Worm (Caenorhabditis elegans) whole organism, L2 larva: ENCODE measurements around the gene C50H2.4.

Experiments used
- alr-1 ChIP-seq: fragments of 150-350 bp; optimal IDR thresholded peaks from 2 replicates; lab custom pipeline; 2014; ENCODE audit warnings: missing biosample characterization, missing genetic modification characterization
- aly-2 ChIP-seq: fragments of 150-350 bp; optimal IDR thresholded peaks from 2 replicates; lab custom pipeline; 2014; ENCODE audit warnings: missing biosample characterization, missing genetic modification characterization
- ama-1 ChIP-seq: fragments of 150-350 bp; optimal IDR thresholded peaks from 2 replicates; lab custom pipeline; 2018; ENCODE audit warnings: inconsistent platforms
- dmd-4 ChIP-seq: sonication (generic microtip); optimal IDR thresholded peaks from 2 replicates; lab custom pipeline; 2017; ENCODE audit warnings: missing biosample characterization, missing genetic modification characterization
- egl-27 ChIP-seq: sonication (generic microtip); optimal IDR thresholded peaks from 3 replicates; lab custom pipeline; 2017; ENCODE audit warnings: missing biosample characterization, missing genetic modification reagents, missing genetic modification characterization
- gmeb-1 ChIP-seq: fragments of 150-350 bp; optimal IDR thresholded peaks from 2 replicates; lab custom pipeline; 2014; ENCODE audit warnings: missing biosample characterization, missing genetic modification characterization
- lsy-2 ChIP-seq, 2 experiments: fragments of 150-350 bp in 1 of 2; sonication (generic microtip) in 1 of 2; optimal IDR thresholded peaks; 2 replicates each; lab custom pipeline; 2014 to 2017; ENCODE audit warnings: missing biosample characterization in 2 of 2, missing genetic modification characterization in 2 of 2
- nhr-10 ChIP-seq: sonication (generic microtip); optimal IDR thresholded peaks from 2 replicates; lab custom pipeline; 2017; ENCODE audit warnings: missing biosample characterization, missing genetic modification characterization
- nhr-11 ChIP-seq: fragments of 150-350 bp; optimal IDR thresholded peaks from 2 replicates; lab custom pipeline; 2014; ENCODE audit warnings: missing biosample characterization, missing genetic modification characterization
- nhr-12 ChIP-seq: fragments of 150-350 bp; optimal IDR thresholded peaks from 2 replicates; lab custom pipeline; 2014; ENCODE audit warnings: missing biosample characterization, missing genetic modification characterization
- nhr-77 ChIP-seq: fragments of 150-350 bp; optimal IDR thresholded peaks from 2 replicates; lab custom pipeline; 2014; ENCODE audit warnings: missing biosample characterization, missing genetic modification characterization
- sma-9 ChIP-seq, 2 experiments: fragments of 150-350 bp in 1 of 2; sonication (generic microtip) in 1 of 2; optimal IDR thresholded peaks; 2 replicates each; lab custom pipeline; 2014 to 2016; ENCODE audit warnings: missing genetic modification characterization in 2 of 2, mild to moderate bottlenecking in 1 of 2, missing biosample characterization in 1 of 2, missing compliant biosample characterization in 1 of 2, missing genetic modification reagents in 1 of 2, moderate library complexity in 1 of 2
- unc-39 ChIP-seq: fragments of 150-350 bp; optimal IDR thresholded peaks from 2 replicates; lab custom pipeline; 2014; ENCODE audit warnings: missing biosample characterization, missing genetic modification characterization
- ztf-11 ChIP-seq: sonication (generic microtip); optimal IDR thresholded peaks from 2 replicates; lab custom pipeline; 2017; ENCODE audit warnings: missing biosample characterization, missing genetic modification characterization

DNA sequence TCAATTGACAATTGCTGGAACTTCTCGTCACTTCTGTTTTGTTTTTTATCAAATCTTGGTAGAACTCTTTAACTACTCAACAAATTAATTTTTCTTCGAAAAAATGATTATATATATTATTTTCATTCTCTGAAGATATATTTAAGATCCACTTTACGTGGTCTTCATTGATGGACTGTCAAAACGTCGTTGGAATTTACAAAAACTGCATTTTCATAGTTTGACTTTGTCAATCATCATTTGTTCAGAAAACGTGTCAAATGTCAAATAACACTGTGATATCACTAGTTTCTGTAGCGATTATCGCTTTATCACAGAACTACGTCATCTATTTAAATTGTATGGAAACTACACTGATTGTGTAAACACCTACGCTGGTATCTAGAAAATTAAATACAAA, 7.6 kb downstream of the C50H2.4 start:
- TF ChIP-seq nhr-77 (tag; lab: Kevin White, UChicago): no peak
- TF ChIP-seq dmd-4 (tag; lab: Kevin White, UChicago): no peak
- TF ChIP-seq ama-1 (lab: Kevin White, UChicago): no peak
- TF ChIP-seq alr-1: no peak
- TF ChIP-seq unc-39 (tag; lab: Kevin White, UChicago): no peak
- no peak for TF ChIP-seq egl-27 (tag; lab: Kevin White, UChicago)
- TF ChIP-seq lsy-2 (tag; optimal IDR thresholded peaks at IDR 0.05; lab: Kevin White, UChicago): no peak
- TF ChIP-seq nhr-12 (tag; lab: Kevin White, UChicago): no peak
- no peak for TF ChIP-seq ztf-11 (tag; lab: Kevin White, UChicago)
- no peak for TF ChIP-seq aly-2 (tag; lab: Kevin White, UChicago)
- TF ChIP-seq nhr-11 (tag; lab: Kevin White, UChicago): no peak
- TF ChIP-seq nhr-10 (tag; lab: Kevin White, UChicago): no peak
- TF ChIP-seq sma-9 (GFP tag; optimal IDR thresholded peaks at IDR 0.05; lab: Kevin White, UChicago): no peak
- no peak for TF ChIP-seq sma-9 (tag; optimal IDR thresholded peaks at IDR 0.05; lab: Kevin White, UChicago)
- no peak for TF ChIP-seq gmeb-1 (tag; lab: Kevin White, UChicago)
